Worm (Caenorhabditis elegans): ENCODE measurements around the gene F18E3.12.

DNA sequence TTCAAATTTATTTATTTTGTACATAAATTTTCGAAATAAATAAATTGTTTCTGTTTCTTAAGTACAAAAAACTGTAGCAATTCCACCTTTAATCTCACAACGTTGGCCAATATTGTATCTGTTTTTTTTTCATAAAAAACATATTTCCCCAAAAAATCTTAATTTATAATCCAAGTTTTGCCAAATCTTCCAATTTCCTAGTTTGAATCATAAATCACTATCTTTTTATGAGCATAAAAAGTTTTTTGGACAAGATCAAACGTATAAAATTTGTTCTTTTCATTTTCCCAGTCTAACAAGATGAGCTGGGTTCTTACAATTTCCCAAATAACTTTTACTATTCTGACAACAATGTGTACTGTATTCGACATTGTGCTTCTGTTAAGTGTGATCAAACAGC, 5.4 kb downstream of the F18E3.12 start, which contains the start of gene srxa-4:
- TF ChIP-seq lin-39 (tag; optimal IDR thresholded peaks at IDR 0.05), result no peak
- no peak for TF ChIP-seq fos-1 (tag; optimal IDR thresholded peaks at IDR 0.05)
- no peak for TF ChIP-seq alr-1 (tag; optimal IDR thresholded peaks at IDR 0.05)
- no peak for TF ChIP-seq nhr-25 (tag; optimal IDR thresholded peaks at IDR 0.05)
